Worm (Caenorhabditis elegans): ENCODE data around the gene Y56A3A.7.
A peak's percentile ranks its signal among the peaks of the same experiment; 100 is the strongest.

The Y56A3A.7 gene

ce11 chrIII:11921658-11922098, 25.1 kb downstream of the Y56A3A.7 start, which contains the start of gene Y56A3A.22:
Y56A3A.22 (plus strand) TSS chrIII:11921692.
- no peak for TF ChIP-seq W03F9.2 (tag; optimal IDR thresholded peaks at IDR 0.05)
- no peak for TF ChIP-seq him-1 (tag; optimal IDR thresholded peaks at IDR 0.05)
- TF ChIP-seq dao-5 (tag; optimal IDR thresholded peaks at IDR 0.05), result no peak

- TF ChIP-seq W03F9.2 (tag; optimal IDR thresholded peaks at IDR 0.05), result peak; percentile 54
- TF ChIP-seq dao-5 (tag; optimal IDR thresholded peaks at IDR 0.05), result no peak
- TF ChIP-seq him-1 (tag; optimal IDR thresholded peaks at IDR 0.05), result no peak
These were observed 26.5 kb downstream of the Y56A3A.7 start, which contains the start of the genes ccf-1 and trap-4 for ce11 chrIII:11920187-11920785. ccf-1 (minus strand) TSS chrIII:11920237. trap-4 (plus strand) TSS chrIII:11920735.

DNA sequence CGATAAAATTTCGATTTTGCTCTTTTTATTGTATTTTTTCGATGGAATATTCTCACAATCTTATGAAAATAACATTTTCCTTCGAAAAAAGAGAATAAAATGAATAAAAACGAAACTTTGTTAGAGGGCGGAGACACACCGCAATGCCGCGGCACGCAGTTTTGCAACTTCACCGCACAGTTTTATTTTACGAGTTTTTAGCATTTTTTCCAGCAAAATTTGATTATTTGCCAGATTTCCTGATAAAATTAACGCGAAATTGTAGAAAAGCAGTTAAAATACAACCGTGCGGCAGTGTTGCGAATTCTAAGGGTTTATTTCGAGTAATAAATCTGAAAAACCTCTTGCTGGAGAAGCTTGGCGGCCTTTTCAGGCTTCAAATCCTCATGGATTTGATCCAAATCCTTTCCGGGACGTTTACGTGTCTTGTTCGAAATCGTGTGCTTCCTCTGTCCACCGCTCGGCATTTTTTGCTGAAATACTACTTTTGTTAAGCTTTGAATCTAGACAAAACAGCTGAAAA, 28.5 kb downstream of the Y56A3A.7 start, which contains the start of gene znf-593:
Gene znf-593, minus strand, starts transcription at position 473 of the 523 bp plus-strand sequence.
- TF ChIP-seq dao-5 (tag; optimal IDR thresholded peaks at IDR 0.05) (no peak), W03F9.2 (tag; optimal IDR thresholded peaks at IDR 0.05) (no peak), him-1 (tag; optimal IDR thresholded peaks at IDR 0.05) (no peak)

DNA sequence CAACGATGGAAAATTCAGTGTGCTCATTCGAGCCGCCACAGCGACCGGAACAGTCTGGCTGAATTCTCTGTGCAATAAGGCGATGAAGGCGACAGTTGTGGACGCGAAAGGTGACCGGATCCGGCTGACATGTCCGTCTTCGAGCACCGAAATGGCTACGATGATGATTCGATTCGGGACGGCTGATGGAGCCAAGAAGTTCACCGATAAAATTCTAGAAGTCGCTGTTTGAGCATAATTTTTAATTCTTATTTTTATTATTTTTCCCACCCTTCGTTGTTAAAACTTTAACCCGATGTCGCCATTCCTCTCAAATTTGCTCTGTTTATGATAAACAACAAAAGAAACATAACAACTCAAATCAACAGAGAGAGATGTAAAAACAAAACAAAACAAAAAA, 29.3 kb downstream of the Y56A3A.7 start:
- TF ChIP-seq him-1 (tag; optimal IDR thresholded peaks at IDR 0.05) (no peak), dao-5 (tag; optimal IDR thresholded peaks at IDR 0.05) (no peak), W03F9.2 (tag; optimal IDR thresholded peaks at IDR 0.05) (no peak)

- no peak for TF ChIP-seq W03F9.2 (tag; optimal IDR thresholded peaks at IDR 0.05)
- TF ChIP-seq dao-5 (tag; optimal IDR thresholded peaks at IDR 0.05), result no peak
- no peak for TF ChIP-seq him-1 (tag; optimal IDR thresholded peaks at IDR 0.05)
These were observed 29.7 kb downstream of the Y56A3A.7 start for ce11 chrIII:11917090-11917489.

DNA sequence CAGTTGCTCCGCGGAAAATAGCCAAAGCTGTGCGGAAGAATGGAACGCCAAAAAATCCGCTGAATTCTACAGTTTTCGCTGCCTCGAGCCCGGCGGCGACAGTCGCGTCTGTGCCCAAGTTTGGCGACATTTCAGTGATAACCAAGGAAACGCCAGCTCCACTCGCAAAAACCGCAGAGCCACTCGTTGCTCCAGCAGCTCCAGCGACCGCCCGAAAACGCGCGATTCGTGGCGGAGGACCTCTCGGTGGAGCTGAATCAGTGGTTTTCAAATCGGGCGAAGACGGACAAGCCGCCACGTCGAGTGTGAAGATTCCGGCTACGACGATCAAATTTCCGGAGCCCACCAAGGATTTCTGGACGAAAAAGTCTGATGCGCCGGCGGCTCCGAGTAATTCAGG, 30.6 kb downstream of the Y56A3A.7 start:
- TF ChIP-seq W03F9.2 (tag; optimal IDR thresholded peaks at IDR 0.05), result no peak
- no peak for TF ChIP-seq dao-5 (tag; optimal IDR thresholded peaks at IDR 0.05)
- no peak for TF ChIP-seq him-1 (tag; optimal IDR thresholded peaks at IDR 0.05)

DNA sequence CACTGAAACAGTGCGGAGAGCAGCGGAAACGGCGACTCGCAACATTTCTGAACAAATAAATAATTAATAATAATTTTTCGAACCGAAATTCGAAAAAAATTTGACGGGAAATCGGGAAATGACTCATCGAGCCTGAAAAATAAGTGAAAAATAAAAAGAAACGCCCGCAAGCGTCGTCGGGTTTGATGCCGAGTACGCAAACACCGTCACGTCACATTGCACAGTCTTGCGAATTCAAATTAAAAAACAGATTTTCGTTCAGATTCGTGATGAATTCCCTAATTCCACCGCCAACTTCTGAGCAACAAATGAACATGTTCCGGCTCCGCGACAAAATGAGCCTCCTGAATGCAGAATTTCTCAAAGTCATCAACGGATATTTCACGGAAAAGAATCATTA, 31.2 kb downstream of the Y56A3A.7 start, which contains the start of the genes ndab-1 and npp-16:
Gene ndab-1, minus strand, starts transcription at position 47 of the 400 bp plus-strand sequence.
Gene npp-16, plus strand, starts transcription at position 263 of the 400 bp plus-strand sequence.
- TF ChIP-seq dao-5 (tag; optimal IDR thresholded peaks at IDR 0.05) (no peak), him-1 (tag; optimal IDR thresholded peaks at IDR 0.05) (no peak), W03F9.2 (tag; optimal IDR thresholded peaks at IDR 0.05) (no peak)

- TF ChIP-seq him-1 (tag; optimal IDR thresholded peaks at IDR 0.05) (no peak), dao-5 (tag; optimal IDR thresholded peaks at IDR 0.05) (no peak), W03F9.2 (tag; optimal IDR thresholded peaks at IDR 0.05) (no peak)
These were observed 32.6 kb downstream of the Y56A3A.7 start, which contains the start of gene Y56A3A.16 for ce11 chrIII:11914220-11914619. Y56A3A.16 (minus strand) TSS chrIII:11914320.

DNA sequence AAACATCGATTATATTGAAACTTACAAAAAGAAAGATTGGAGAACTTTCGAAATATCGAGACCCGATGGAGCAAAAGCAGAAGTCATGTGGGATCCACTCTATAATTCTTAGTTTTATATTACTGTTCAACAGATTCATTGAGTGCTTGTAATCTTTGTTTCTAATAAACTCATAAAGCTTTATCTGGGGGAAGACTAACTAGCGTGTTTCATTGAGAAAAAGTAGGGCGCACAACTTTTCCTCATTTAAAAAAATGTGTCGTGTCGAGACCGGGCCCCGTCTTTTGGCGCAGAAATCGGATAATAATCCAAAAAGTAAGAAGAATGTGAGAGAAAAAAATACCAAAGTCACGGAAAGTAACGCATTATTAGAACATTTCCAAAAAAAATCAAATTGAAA, 37.0 kb downstream of the Y56A3A.7 start, which contains the start of gene faah-4:
Gene faah-4, minus strand, starts transcription at position 101 of the 400 bp plus-strand sequence.
- no peak for TF ChIP-seq him-1 (tag; optimal IDR thresholded peaks at IDR 0.05)
- no peak for TF ChIP-seq dao-5 (tag; optimal IDR thresholded peaks at IDR 0.05)
- TF ChIP-seq W03F9.2 (tag; optimal IDR thresholded peaks at IDR 0.05), result no peak

DNA sequence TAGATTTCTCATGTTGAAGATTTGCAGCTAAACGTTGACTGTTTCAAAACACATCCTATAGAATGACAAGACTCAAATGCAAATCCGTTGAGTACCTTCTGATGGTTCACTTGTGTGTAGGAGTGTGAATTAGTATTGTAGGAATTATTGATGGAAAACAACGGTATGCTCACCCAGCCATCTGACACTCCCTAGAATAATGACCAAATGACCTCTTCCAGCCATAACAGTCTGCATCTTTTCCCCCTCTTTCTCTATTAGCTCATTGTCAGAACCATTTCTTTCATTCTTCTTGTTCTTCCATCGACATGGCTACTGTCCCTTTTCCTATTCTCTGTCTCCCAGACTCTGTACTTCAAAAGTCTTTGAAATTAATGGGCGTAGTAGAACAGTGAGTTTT, 38.2 kb downstream of the Y56A3A.7 start, which contains the start of gene fbxb-24:
Gene fbxb-24, plus strand, starts transcription at position 301 of the 400 bp plus-strand sequence.
- no peak for TF ChIP-seq him-1 (tag; optimal IDR thresholded peaks at IDR 0.05)
- no peak for TF ChIP-seq dao-5 (tag; optimal IDR thresholded peaks at IDR 0.05)
- TF ChIP-seq W03F9.2 (tag; optimal IDR thresholded peaks at IDR 0.05), result no peak

ce11 chrIII:11907177-11907576, 39.6 kb downstream of the Y56A3A.7 start, which contains the start of gene sdz-33:
sdz-33 (plus strand) TSS chrIII:11907477.
- TF ChIP-seq him-1 (tag; optimal IDR thresholded peaks at IDR 0.05) (no peak), dao-5 (tag; optimal IDR thresholded peaks at IDR 0.05) (no peak), W03F9.2 (tag; optimal IDR thresholded peaks at IDR 0.05) (no peak)

ce11 chrIII:11902782-11903181, 44.0 kb downstream of the Y56A3A.7 start:
- TF ChIP-seq W03F9.2 (tag; optimal IDR thresholded peaks at IDR 0.05) (no peak), dao-5 (tag; optimal IDR thresholded peaks at IDR 0.05) (no peak), him-1 (tag; optimal IDR thresholded peaks at IDR 0.05) (no peak)

- no peak for TF ChIP-seq dao-5 (tag; optimal IDR thresholded peaks at IDR 0.05)
These were observed 46.8 kb downstream of the Y56A3A.7 start for ce11 chrIII:11900022-11900421.

DNA sequence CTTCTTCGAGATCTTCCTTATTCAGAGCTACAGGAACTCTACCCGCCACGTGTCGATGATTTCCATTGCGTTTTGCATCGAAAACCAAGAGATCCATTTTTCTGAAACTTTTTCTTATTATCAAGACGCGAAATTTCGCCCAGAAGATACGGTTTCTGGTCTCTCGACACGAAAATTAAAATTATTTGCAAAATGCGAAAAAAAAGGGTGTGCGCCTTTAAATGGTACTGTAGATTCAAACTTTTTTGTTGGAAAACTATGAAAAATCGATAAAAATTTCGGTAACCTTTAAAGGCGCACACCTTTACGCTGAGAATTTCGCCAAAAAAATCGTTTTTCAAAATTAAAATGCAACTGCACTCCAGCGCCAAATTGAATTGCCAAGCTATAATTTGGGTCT, 48.6 kb downstream of the Y56A3A.7 start, which contains the start of gene tsen-2:
Gene tsen-2, minus strand, starts transcription at position 101 of the 400 bp plus-strand sequence.
- TF ChIP-seq dao-5 (tag; optimal IDR thresholded peaks at IDR 0.05), result no peak
- TF ChIP-seq him-1 (tag; optimal IDR thresholded peaks at IDR 0.05), result no peak
- no peak for TF ChIP-seq W03F9.2 (tag; optimal IDR thresholded peaks at IDR 0.05)
